Worm (Caenorhabditis elegans): Measurements from ENCODE around the gene F29B9.11.
A peak's percentile ranks its signal among the peaks of the same experiment; 100 is the strongest.

The F29B9.11 gene

ce11 chrIV:4653708-4654107, 6.3 kb downstream of the F29B9.11 start:
- TF ChIP-seq hif-1 (tag; optimal IDR thresholded peaks at IDR 0.05), result no peak
- peak; percentile 80 for TF ChIP-seq snpc-1.2 (GFP tag; IDR thresholded peaks at IDR 0.05)
- no peak for TF ChIP-seq madf-5 (GFP tag; IDR thresholded peaks at IDR 0.05)
- TF ChIP-seq lin-38 (GFP tag; IDR thresholded peaks at IDR 0.05), result peak; percentile 46; the same call in 1 of the 2 replicates
- no peak for TF ChIP-seq daf-12 (tag; optimal IDR thresholded peaks at IDR 0.05)
- TF ChIP-seq F49E8.2 (tag; optimal IDR thresholded peaks at IDR 0.05; ENCODE audit: borderline replicate concordance), result peak; percentile 75
- no peak for TF ChIP-seq mxl-2 (GFP tag; conservative IDR thresholded peaks at IDR 0.05)
- no peak for TF ChIP-seq unc-39 (tag; optimal IDR thresholded peaks at IDR 0.05)
- no peak for TF ChIP-seq R02D3.7 (tag; optimal IDR thresholded peaks at IDR 0.05)
- peak; percentile 41 for TF ChIP-seq mes-2 (tag; optimal IDR thresholded peaks at IDR 0.05; ENCODE audit: poor library complexity, severe bottlenecking)
- no peak for TF ChIP-seq Y48G9A.11 (GFP tag; IDR thresholded peaks at IDR 0.05)
- no peak for TF ChIP-seq lim-7 (GFP tag; IDR thresholded peaks at IDR 0.05)

- TF ChIP-seq F10B5.3 (tag; optimal IDR thresholded peaks at IDR 0.05), result no peak
- TF ChIP-seq saeg-2 (GFP tag; IDR thresholded peaks at IDR 0.05), result no peak
- TF ChIP-seq pha-4 (GFP tag; IDR thresholded peaks at IDR 0.05), result no peak
- TF ChIP-seq pha-4 (tag; optimal IDR thresholded peaks at IDR 0.05), result no peak
- no peak for TF ChIP-seq F49E8.2 (tag; optimal IDR thresholded peaks at IDR 0.05; ENCODE audit: borderline replicate concordance)
- TF ChIP-seq lim-7 (GFP tag; IDR thresholded peaks at IDR 0.05), result no peak
- no peak for TF ChIP-seq jun-1 (tag; optimal IDR thresholded peaks at IDR 0.05)
- TF ChIP-seq nhr-102 (tag; optimal IDR thresholded peaks at IDR 0.05), result no peak
- TF ChIP-seq Y75B8A.6 (GFP tag; IDR thresholded peaks at IDR 0.05), result no peak
- no peak for TF ChIP-seq Y105C5A.15 (GFP tag; IDR thresholded peaks at IDR 0.05)
- no peak for TF ChIP-seq T20F7.1 (GFP tag; optimal IDR thresholded peaks at IDR 0.05)
- no peak for TF ChIP-seq zip-2 (tag; optimal IDR thresholded peaks at IDR 0.05)
- no peak for TF ChIP-seq dpl-1 (GFP tag; optimal IDR thresholded peaks at IDR 0.05)
- no peak for TF ChIP-seq ceh-82 (tag; optimal IDR thresholded peaks at IDR 0.05)
- TF ChIP-seq lin-13 (GFP tag; optimal IDR thresholded peaks at IDR 0.05), result no peak
Measured at ce11 chrIV:4652962-4653361, 7.0 kb downstream of the F29B9.11 start, which contains the start of gene psr-1. psr-1 (plus strand) TSS chrIV:4653262.

ce11 chrIV:4652365-4652844, 7.6 kb downstream of the F29B9.11 start, which contains the start of gene F29B9.5:
F29B9.5 (plus strand) TSS chrIV:4652415.
- TF ChIP-seq nhr-111 (GFP tag; optimal IDR thresholded peaks at IDR 0.05) (peak; percentile 9), daf-16 (GFP tag; optimal IDR thresholded peaks at IDR 0.05) (no peak), daf-16 (tag; optimal IDR thresholded peaks at IDR 0.05) (peak; percentile 2), fos-1 (tag; optimal IDR thresholded peaks at IDR 0.05) (no peak), dmd-8 (GFP tag; IDR thresholded peaks at IDR 0.05) (0 out of 2 replicates have a peak, but pooled peaks have one; percentile 39), arid-1 (GFP tag; conservative IDR thresholded peaks at IDR 0.05) (0 out of 2 replicates have a peak, but pooled peaks have one; percentile 29), pha-4 (GFP tag; IDR thresholded peaks at IDR 0.05) (0 out of 2 replicates have a peak, but pooled peaks have one; percentile 35), pha-4 (tag; optimal IDR thresholded peaks at IDR 0.05) (no peak), nhr-11 (tag; optimal IDR thresholded peaks at IDR 0.05) (no peak), ceh-62 (tag; optimal IDR thresholded peaks at IDR 0.05) (no peak), nhr-42 (GFP tag; IDR thresholded peaks at IDR 0.05) (0 out of 2 replicates have a peak, but pooled peaks have one; percentile 49), saeg-2 (GFP tag; IDR thresholded peaks at IDR 0.05) (peak; percentile 36; the same call in 1 of the 2 replicates), Y75B8A.6 (GFP tag; IDR thresholded peaks at IDR 0.05) (0 out of 2 replicates have a peak, but pooled peaks have one; percentile 50), F49E8.2 (tag; optimal IDR thresholded peaks at IDR 0.05; ENCODE audit: borderline replicate concordance) (peak; percentile 80), T26A8.4 (GFP tag; IDR thresholded peaks at IDR 0.05) (0 out of 2 replicates have a peak, but pooled peaks have one; percentile 54), nhr-41 (GFP tag; IDR thresholded peaks at IDR 0.05) (no peak), hlh-30 (tag; optimal IDR thresholded peaks at IDR 0.05; ENCODE audit: insufficient read depth) (no peak), mdl-1 (tag; optimal IDR thresholded peaks at IDR 0.05) (no peak), lin-1 (GFP tag; IDR thresholded peaks at IDR 0.05) (no peak), sdz-12 (GFP tag; optimal IDR thresholded peaks at IDR 0.05) (no peak), tra-1 (GFP tag; IDR thresholded peaks at IDR 0.05) (no peak), dmd-6 (GFP tag; IDR thresholded peaks at IDR 0.05) (no peak), ceh-44 (GFP tag; IDR thresholded peaks at IDR 0.05) (no peak), lin-38 (GFP tag; IDR thresholded peaks at IDR 0.05) (peak; percentile 54), snpc-1.2 (GFP tag; IDR thresholded peaks at IDR 0.05) (peak; percentile 55; the same call in 1 of the 2 replicates), ama-1 (optimal IDR thresholded peaks at IDR 0.05) (peak; percentile 60), php-3 (GFP tag; IDR thresholded peaks at IDR 0.05) (no peak), zip-2 (tag; optimal IDR thresholded peaks at IDR 0.05) (no peak), daf-19 (GFP tag; conservative IDR thresholded peaks at IDR 0.05) (no peak), pqm-1 (tag; optimal IDR thresholded peaks at IDR 0.05) (no peak)

Measured in whole organism, L4 larva.